Fruit fly (Drosophila melanogaster): ENCODE data around the gene rdgB.

The rdgB gene

DNA sequence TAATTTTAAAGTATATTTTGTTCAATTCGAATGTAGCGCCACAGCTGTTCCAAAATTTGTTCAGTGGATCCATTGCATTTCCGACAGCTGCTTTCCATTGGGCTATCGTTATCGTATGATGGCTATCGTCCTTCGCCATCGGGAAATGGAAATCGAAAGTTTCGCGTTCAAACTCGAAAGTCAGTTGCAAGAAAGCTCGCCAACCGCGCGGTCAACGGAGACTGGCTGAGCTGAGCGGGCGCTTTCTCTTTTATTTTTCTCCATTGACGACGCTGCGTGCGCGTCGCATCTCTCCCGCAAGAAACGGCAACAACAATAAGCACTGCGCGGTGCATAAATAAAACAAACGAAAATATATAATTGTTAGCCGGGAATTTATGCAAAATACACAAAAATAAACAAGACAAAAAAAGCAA, 21.0 kb downstream of the rdgB start, which contains the start of gene inaE (continued):
- TF ChIP-seq NK7.1 (GFP tag; optimal IDR thresholded peaks at IDR 0.05), result no peak
- no peak for TF ChIP-seq pan (optimal IDR thresholded peaks at IDR 0.05)
- TF ChIP-seq pan (GFP tag; optimal IDR thresholded peaks at IDR 0.05 in 1 of 2, IDR thresholded peaks at IDR 0.05 in 1 of 2), result peak in 1 of 2 experiments; percentile 20
- TF ChIP-seq CG8944 (GFP tag; optimal IDR thresholded peaks at IDR 0.05), result no peak
- TF ChIP-seq HmgZ (tag; optimal IDR thresholded peaks at IDR 0.05), result peak; percentile 26
- TF ChIP-seq Doc3 (GFP tag; IDR thresholded peaks at IDR 0.05; ENCODE audit: partially characterized antibody), result no peak
- no peak for TF ChIP-seq hkb (optimal IDR thresholded peaks at IDR 0.05)
- TF ChIP-seq hkb (GFP tag; IDR thresholded peaks at IDR 0.05), result 0 out of 2 replicates have a peak, but pooled peaks have one; percentile 32
- TF ChIP-seq z (GFP tag; IDR thresholded peaks at IDR 0.05), result no peak
- peak; percentile 93 for TF ChIP-seq CG7357 (GFP tag; IDR thresholded peaks at IDR 0.05)
- peak; percentile 33 for TF ChIP-seq Lhr (GFP tag; optimal IDR thresholded peaks at IDR 0.05)
- no peak for TF ChIP-seq CG14050 (GFP tag; IDR thresholded peaks at IDR 0.05)
- peak; percentile 12 for TF ChIP-seq CTCF (GFP tag; optimal IDR thresholded peaks at IDR 0.05)
- TF ChIP-seq CG7372 (GFP tag; IDR thresholded peaks at IDR 0.05), result no peak
- TF ChIP-seq CG34376 (GFP tag; optimal IDR thresholded peaks at IDR 0.05), result no peak
- no peak for TF ChIP-seq CG11456 (GFP tag; IDR thresholded peaks at IDR 0.05)
- no peak for TF ChIP-seq CG3726 (GFP tag; IDR thresholded peaks at IDR 0.05)
- TF ChIP-seq Chrac-16 (GFP tag; optimal IDR thresholded peaks at IDR 0.05), result no peak
- no peak for TF ChIP-seq zf30C (GFP tag; optimal IDR thresholded peaks at IDR 0.05)
- no peak for TF ChIP-seq ewg (GFP tag; optimal IDR thresholded peaks at IDR 0.05)
- no peak for TF ChIP-seq CG7271 (tag; optimal IDR thresholded peaks at IDR 0.05)
- TF ChIP-seq scrt (GFP tag; optimal IDR thresholded peaks at IDR 0.05), result peak; percentile 31
- TF ChIP-seq BEAF-32 (GFP tag; optimal IDR thresholded peaks at IDR 0.05), result peak; percentile 53
- TF ChIP-seq dati (GFP tag; IDR thresholded peaks at IDR 0.05), result no peak
- TF ChIP-seq trem (tag; optimal IDR thresholded peaks at IDR 0.05), result peak; percentile 32
- TF ChIP-seq CG4820 (GFP tag; optimal IDR thresholded peaks at IDR 0.05), result no peak
- no peak for TF ChIP-seq Xbp1 (GFP tag; optimal IDR thresholded peaks at IDR 0.05)
- peak; percentile 17 for TF ChIP-seq Nf-YC (tag; optimal IDR thresholded peaks at IDR 0.05)
- TF ChIP-seq CG2889 (GFP tag; IDR thresholded peaks at IDR 0.05), result no peak
- TF ChIP-seq Jarid2 (GFP tag; optimal IDR thresholded peaks at IDR 0.05), result peak; percentile 86
- TF ChIP-seq Antp (GFP tag; optimal IDR thresholded peaks at IDR 0.05), result no peak
- TF ChIP-seq Ada2b (GFP tag; IDR thresholded peaks at IDR 0.05), result no peak
- TF ChIP-seq lbe (GFP tag; optimal IDR thresholded peaks at IDR 0.05), result no peak
- TF ChIP-seq Vsx1 (GFP tag; optimal IDR thresholded peaks at IDR 0.05), result no peak
- no peak for TF ChIP-seq HLH54F (GFP tag; optimal IDR thresholded peaks at IDR 0.05)
- TF ChIP-seq schlank (tag; optimal IDR thresholded peaks at IDR 0.05), result no peak
- TF ChIP-seq wor (GFP tag; IDR thresholded peaks at IDR 0.05), result no peak
- no peak for TF ChIP-seq jumu (GFP tag; optimal IDR thresholded peaks at IDR 0.05)
- TF ChIP-seq gce (GFP tag; IDR thresholded peaks at IDR 0.05), result no peak
- TF ChIP-seq hth (optimal IDR thresholded peaks at IDR 0.05), result no peak
- TF ChIP-seq cas (GFP tag; IDR thresholded peaks at IDR 0.05), result no peak
- TF ChIP-seq jigr1 (GFP tag; IDR thresholded peaks at IDR 0.05), result no peak
- TF ChIP-seq Dll (GFP tag; IDR thresholded peaks at IDR 0.05; ENCODE audit: partially characterized antibody), result peak; percentile 54; the same call in 2 of the 4 replicates
- TF ChIP-seq fd64A (GFP tag; optimal IDR thresholded peaks at IDR 0.05), result no peak
- TF ChIP-seq mam (GFP tag; optimal IDR thresholded peaks at IDR 0.05), result no peak
- no peak for TF ChIP-seq sisA (GFP tag; IDR thresholded peaks at IDR 0.05)
- no peak for TF ChIP-seq Sox100B (GFP tag; optimal IDR thresholded peaks at IDR 0.05)
- no peak for TF ChIP-seq corto (GFP tag; optimal IDR thresholded peaks at IDR 0.05)
- no peak for TF ChIP-seq CG12155 (GFP tag; optimal IDR thresholded peaks at IDR 0.05)
- peak; percentile 62 for TF ChIP-seq CG2116 (GFP tag; optimal IDR thresholded peaks at IDR 0.05)
- peak; percentile 40; the same call in 1 of the 3 replicates for TF ChIP-seq row (GFP tag; IDR thresholded peaks at IDR 0.05)
- TF ChIP-seq inv (GFP tag; IDR thresholded peaks at IDR 0.05; ENCODE audit: partially characterized antibody), result peak; percentile 39; the same call in 1 of the 2 replicates
- no peak for TF ChIP-seq CG32772 (GFP tag; IDR thresholded peaks at IDR 0.05)
